Fruit fly (Drosophila melanogaster) whole organism, embryonic: ENCODE measurements around the gene CG8372.

Experiments
- Ada2b ChIP-seq: fragments of 200-800 bp; sonication (Bioruptor generic); IDR thresholded peaks from 2 replicates; pipeline ENCODE4 v1.3.6; 2022; ENCODE audit warnings: missing biosample characterization, missing genetic modification characterization
- Asciz ChIP-seq: fragments of 200-800 bp; sonication (Bioruptor generic); optimal IDR thresholded peaks from 2 replicates; lab custom pipeline; 2017; ENCODE audit warnings: missing biosample characterization, mild to moderate bottlenecking, missing genetic modification characterization, missing genetic modification reagents
- C15 ChIP-seq: fragments of 200-800 bp; sonication (Bioruptor generic); IDR thresholded peaks from 3 replicates; pipeline ENCODE4 v1.3.6; 2022; ENCODE audit warnings: missing biosample characterization, missing genetic modification characterization
- CG10274 ChIP-seq: fragments of 200-800 bp; sonication (Bioruptor generic); optimal IDR thresholded peaks from 3 replicates; lab custom pipeline; 2017; ENCODE audit warnings: missing biosample characterization, mild to moderate bottlenecking, missing genetic modification characterization
- CG10321 ChIP-seq: fragments of 200-800 bp; sonication (Bioruptor generic); IDR thresholded peaks from 2 replicates; pipeline ENCODE4 v1.3.6; 2022; ENCODE audit warnings: missing biosample characterization, missing genetic modification characterization
- CG10979 ChIP-seq: fragments of 200-800 bp; sonication (Bioruptor generic); optimal IDR thresholded peaks from 2 replicates; lab custom pipeline; 2018; ENCODE audit warnings: missing biosample characterization, mild to moderate bottlenecking, missing genetic modification characterization, moderate library complexity
- CG1233 ChIP-seq: fragments of 200-800 bp; sonication (Bioruptor generic); optimal IDR thresholded peaks from 4 replicates; lab custom pipeline; 2018; ENCODE audit warnings: missing biosample characterization, mild to moderate bottlenecking, missing genetic modification characterization
- CG12942 ChIP-seq: fragments of 200-800 bp; sonication (Bioruptor generic); optimal IDR thresholded peaks from 3 replicates; lab custom pipeline; 2016; ENCODE audit warnings: missing biosample characterization, missing genetic modification characterization
- CG13624 ChIP-seq: fragments of 200-800 bp; sonication (Bioruptor generic); optimal IDR thresholded peaks from 2 replicates; lab custom pipeline; 2016; ENCODE audit warnings: missing biosample characterization, missing genetic modification characterization
- CG16779 ChIP-seq: fragments of 200-800 bp; sonication (Bioruptor generic); IDR thresholded peaks from 2 replicates; pipeline ENCODE4 v1.3.6; 2022; ENCODE audit warnings: missing biosample characterization, missing genetic modification characterization
- CG17186 ChIP-seq: fragments of 200-800 bp; sonication (Bioruptor generic); optimal IDR thresholded peaks from 3 replicates; lab custom pipeline; 2017; ENCODE audit warnings: missing biosample characterization, missing genetic modification reagents, missing genetic modification characterization
- CG17568 ChIP-seq: fragments of 200-800 bp; sonication (Bioruptor generic); optimal IDR thresholded peaks from 2 replicates; lab custom pipeline; 2018; ENCODE audit warnings: missing biosample characterization, mild to moderate bottlenecking, missing genetic modification characterization, moderate library complexity
- CG1832 ChIP-seq: fragments of 200-800 bp; sonication (Bioruptor generic); optimal IDR thresholded peaks from 2 replicates; lab custom pipeline; 2017; ENCODE audit warnings: missing biosample characterization, mild to moderate bottlenecking, missing genetic modification characterization, inconsistent platforms
- CG30020 ChIP-seq: fragments of 200-800 bp; optimal IDR thresholded peaks from 2 replicates; lab custom pipeline; 2019; ENCODE audit warnings: missing biosample characterization, mild to moderate bottlenecking, missing genetic modification characterization, moderate library complexity
- CG31441 ChIP-seq: fragments of 200-800 bp; sonication (Bioruptor generic); IDR thresholded peaks from 2 replicates; pipeline ENCODE4 v1.3.6; 2022; ENCODE audit warnings: missing biosample characterization, missing genetic modification characterization
- CG6854 ChIP-seq: fragments of 200-800 bp; sonication (Bioruptor generic); optimal IDR thresholded peaks from 3 replicates; lab custom pipeline; 2017; ENCODE audit warnings: missing biosample characterization, mild to moderate bottlenecking, missing genetic modification characterization
- CG7745 ChIP-seq: fragments of 200-800 bp; sonication (Bioruptor generic); optimal IDR thresholded peaks from 2 replicates; lab custom pipeline; 2018; ENCODE audit warnings: missing biosample characterization, mild to moderate bottlenecking, missing genetic modification characterization, moderate library complexity
- CG8359 ChIP-seq: fragments of 200-800 bp; sonication (Bioruptor generic); optimal IDR thresholded peaks from 2 replicates; lab custom pipeline; 2017; ENCODE audit warnings: missing biosample characterization, mild to moderate bottlenecking, missing genetic modification characterization, borderline replicate concordance
- CG9215 ChIP-seq: fragments of 200-800 bp; sonication (Bioruptor generic); IDR thresholded peaks from 2 replicates; pipeline ENCODE4 v1.3.6; 2022; ENCODE audit warnings: missing biosample characterization, missing genetic modification characterization
- Doc3 ChIP-seq: fragments of 200-800 bp; sonication (Bioruptor generic); IDR thresholded peaks from 3 replicates; pipeline ENCODE4 v1.3.6; 2022; ENCODE audit warnings: missing biosample characterization, missing genetic modification characterization; ENCODE audit not compliant: partially characterized antibody
- HmgD ChIP-seq: fragments of 200-800 bp; sonication (Bioruptor generic); optimal IDR thresholded peaks from 3 replicates; lab custom pipeline; 2016; ENCODE audit warnings: missing biosample characterization, missing genetic modification characterization
- Hr51 ChIP-seq, 2 experiments: fragments of 200-800 bp; sonication (Bioruptor generic); optimal IDR thresholded peaks; 2 replicates in 1 of 2; 3 replicates in 1 of 2; lab custom pipeline; 2016 to 2018; ENCODE audit warnings: missing biosample characterization in 2 of 2, missing genetic modification characterization in 2 of 2, mild to moderate bottlenecking in 1 of 2, moderate library complexity in 1 of 2
- Hsf ChIP-seq: fragments of 200-800 bp; sonication (Bioruptor generic); optimal IDR thresholded peaks from 3 replicates; lab custom pipeline; 2016; ENCODE audit warnings: missing biosample characterization, missing genetic modification characterization
- Lhr ChIP-seq: fragments of 200-800 bp; sonication (Bioruptor generic); optimal IDR thresholded peaks from 3 replicates; lab custom pipeline; 2017; ENCODE audit warnings: mild to moderate bottlenecking, missing biosample characterization, missing genetic modification reagents, missing genetic modification characterization
- Lpt ChIP-seq: fragments of >200 bp; optimal IDR thresholded peaks from 2 replicates; lab custom pipeline; 2018; ENCODE audit warnings: missing biosample characterization, missing genetic modification characterization
- Max ChIP-seq: fragments of 200-800 bp; sonication (Bioruptor generic); optimal IDR thresholded peaks from 2 replicates; lab custom pipeline; 2016; ENCODE audit warnings: missing biosample characterization, mild to moderate bottlenecking, missing genetic modification characterization
- Nf-YC ChIP-seq: fragments of 200-800 bp; optimal IDR thresholded peaks from 3 replicates; lab custom pipeline; 2019; ENCODE audit warnings: missing biosample characterization, mild to moderate bottlenecking, missing genetic modification characterization, moderate library complexity
- Oaz ChIP-seq: fragments of 200-800 bp; sonication (Bioruptor generic); IDR thresholded peaks from 2 replicates; pipeline ENCODE4 v1.3.6; 2022; ENCODE audit warnings: missing biosample characterization, missing genetic modification characterization
- Ptx1 ChIP-seq: fragments of 200-800 bp; sonication (Bioruptor generic); IDR thresholded peaks from 2 replicates; pipeline ENCODE4 v1.3.6; 2022; ENCODE audit warnings: missing biosample characterization, missing genetic modification characterization
- abd-A ChIP-seq: fragments of 200-800 bp; sonication (Bioruptor generic); optimal IDR thresholded peaks from 3 replicates; lab custom pipeline; 2019; ENCODE audit warnings: missing biosample characterization, mild to moderate bottlenecking, missing genetic modification characterization, moderate library complexity
- al ChIP-seq: fragments of 200-800 bp; sonication (Bioruptor generic); IDR thresholded peaks from 2 replicates; pipeline ENCODE4 v1.3.6; 2022; ENCODE audit warnings: missing biosample characterization, missing genetic modification characterization
- crc ChIP-seq: fragments of 200-800 bp; sonication (Bioruptor generic); optimal IDR thresholded peaks from 2 replicates; lab custom pipeline; 2016; ENCODE audit warnings: missing biosample characterization, missing genetic modification characterization
- croc ChIP-seq: fragments of 200-800 bp; sonication (Bioruptor generic); conservative IDR thresholded peaks from 3 replicates; pipeline ENCODE4 v1.3.6; 2022; ENCODE audit warnings: missing biosample characterization, missing genetic modification characterization
- dmrt11E ChIP-seq: fragments of 200-800 bp; sonication (Bioruptor generic); optimal IDR thresholded peaks from 3 replicates; lab custom pipeline; 2018; ENCODE audit warnings: missing biosample characterization, mild to moderate bottlenecking, missing genetic modification characterization, moderate library complexity
- fd96Cb ChIP-seq: fragments of 200-800 bp; sonication (Bioruptor generic); optimal IDR thresholded peaks from 2 replicates; lab custom pipeline; 2018; ENCODE audit warnings: missing biosample characterization, mild to moderate bottlenecking, missing genetic modification characterization, moderate library complexity
- grau ChIP-seq: fragments of 200-800 bp; optimal IDR thresholded peaks from 3 replicates; lab custom pipeline; 2019; ENCODE audit warnings: missing biosample characterization, mild to moderate bottlenecking, missing genetic modification characterization, moderate library complexity
- hkb ChIP-seq, 2 experiments: fragments of 200-800 bp in 1 of 2; fragments of >200 bp in 1 of 2; sonication (Bioruptor generic) in 1 of 2; IDR thresholded peaks in 1 of 2; optimal IDR thresholded peaks in 1 of 2; 2 replicates each; pipeline versions ENCODE4 v1.3.6 to Lab custom; 2017 to 2022; ENCODE audit warnings: missing biosample characterization in 1 of 2, missing genetic modification characterization in 1 of 2
- jumu ChIP-seq: fragments of 200-800 bp; sonication (Bioruptor generic); optimal IDR thresholded peaks from 3 replicates; lab custom pipeline; 2016; ENCODE audit warnings: missing biosample characterization, missing genetic modification characterization
- lov ChIP-seq, 2 experiments: fragments of 200-800 bp in 1 of 2; fragments of >200 bp in 1 of 2; sonication (Bioruptor generic) in 1 of 2; IDR thresholded peaks in 1 of 2; optimal IDR thresholded peaks in 1 of 2; 2 replicates in 1 of 2; 3 replicates in 1 of 2; pipeline versions ENCODE4 v1.3.6 to Lab custom; 2017 to 2022; ENCODE audit warnings: missing biosample characterization in 1 of 2, missing genetic modification characterization in 1 of 2
- nerfin-1 ChIP-seq: fragments of 200-800 bp; sonication (Bioruptor generic); optimal IDR thresholded peaks from 3 replicates; lab custom pipeline; 2019; ENCODE audit warnings: missing biosample characterization, mild to moderate bottlenecking, missing genetic modification characterization, moderate library complexity
- p53 ChIP-seq: fragments of 200-800 bp; sonication (Bioruptor generic); optimal IDR thresholded peaks from 2 replicates; lab custom pipeline; 2016; ENCODE audit warnings: missing biosample characterization, missing genetic modification characterization
- pita ChIP-seq: fragments of 200-800 bp; sonication (Bioruptor generic); optimal IDR thresholded peaks from 2 replicates; lab custom pipeline; 2017; ENCODE audit warnings: missing biosample characterization, mild to moderate bottlenecking, missing genetic modification characterization
- schlank ChIP-seq: fragments of 200-800 bp; sonication (Bioruptor generic); optimal IDR thresholded peaks from 2 replicates; lab custom pipeline; 2018; ENCODE audit warnings: missing biosample characterization, mild to moderate bottlenecking, missing genetic modification characterization
- scrt ChIP-seq: fragments of 200-800 bp; sonication (Bioruptor generic); optimal IDR thresholded peaks from 2 replicates; lab custom pipeline; 2018; ENCODE audit warnings: missing biosample characterization, mild to moderate bottlenecking, missing genetic modification characterization, moderate library complexity
- sim ChIP-seq: fragments of 200-800 bp; sonication (Bioruptor generic); IDR thresholded peaks from 2 replicates; pipeline ENCODE4 v1.3.6; 2022; ENCODE audit warnings: missing biosample characterization, missing genetic modification characterization
- sna ChIP-seq: fragments of 200-800 bp; sonication (Bioruptor generic); IDR thresholded peaks from 2 replicates; pipeline ENCODE4 v1.3.6; 2022; ENCODE audit warnings: missing biosample characterization, missing genetic modification characterization; ENCODE audit not compliant: partially characterized antibody
- sob ChIP-seq: fragments of 200-800 bp; sonication (Bioruptor generic); IDR thresholded peaks from 2 replicates; pipeline ENCODE4 v1.3.6; 2022; ENCODE audit warnings: missing biosample characterization, missing genetic modification characterization
- vvl ChIP-seq: fragments of 200-800 bp; sonication (Bioruptor generic); IDR thresholded peaks from 2 replicates; pipeline ENCODE4 v1.3.6; 2022; ENCODE audit warnings: missing biosample characterization, missing genetic modification characterization

The CG8372 gene

DNA sequence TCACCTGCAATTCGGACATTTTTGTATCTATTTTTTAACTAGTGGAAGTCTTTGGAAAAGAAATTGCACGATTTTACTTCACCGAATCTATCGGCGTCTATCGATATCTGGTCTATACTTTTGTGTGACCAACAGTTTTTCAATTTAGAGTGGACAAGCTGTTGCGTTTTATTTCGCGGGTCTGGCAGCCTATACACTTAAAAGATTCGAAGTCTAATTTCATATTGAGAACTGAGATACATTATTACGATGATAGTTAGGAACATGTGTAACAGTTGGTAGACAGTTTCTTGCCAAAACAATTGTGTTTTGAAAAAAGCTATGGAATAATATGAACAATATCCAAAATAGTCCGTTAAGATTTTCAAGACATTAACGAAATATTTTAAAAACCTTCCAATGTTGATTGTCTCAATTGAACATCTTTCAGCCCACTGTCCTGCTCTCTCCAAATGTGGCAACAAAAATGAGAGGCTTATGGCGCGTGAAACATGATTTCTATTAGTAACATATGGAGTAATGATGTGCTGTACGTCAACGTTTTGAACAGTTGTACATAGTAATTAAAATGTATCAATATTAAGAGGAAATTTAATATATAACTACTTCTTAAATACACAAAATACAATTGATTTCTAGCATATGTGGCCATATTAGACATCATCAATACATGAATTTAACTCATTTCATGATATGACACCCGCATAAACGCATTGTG, 50.2 kb downstream of the CG8372 start, which contains the start of gene Acbp1 (continued):
- TF ChIP-seq CG16779 (GFP tag; lab: Robert Waterston, UW) (peak; percentile 82), sob (GFP tag; lab: Robert Waterston, UW) (peak; percentile 94), CG6854 (GFP tag; lab: Kevin White, UChicago) (peak; percentile 99), scrt (GFP tag; lab: Kevin White, UChicago) (peak; percentile 98), nerfin-1 (tag; lab: Kevin White, UChicago) (peak; percentile 97), vvl (GFP tag; lab: Robert Waterston, UW) (peak; percentile 95), al (peak; percentile 87), abd-A (tag; lab: Kevin White, UChicago) (peak; percentile 93), CG10274 (peak; percentile 83), Doc3 (GFP tag; lab: Robert Waterston, UW) (peak; percentile 80), HmgD (GFP tag; lab: Kevin White, UChicago) (peak; percentile 96), sna (GFP tag; lab: Robert Waterston, UW) (peak; percentile 80), dmrt11E (tag; lab: Kevin White, UChicago) (peak; percentile 98), C15 (peak; percentile 90), CG1233 (peak; percentile 97), CG30020 (tag; lab: Kevin White, UChicago) (peak; percentile 90), CG7745 (tag; lab: Kevin White, UChicago) (peak; percentile 93), CG9215 (GFP tag; lab: Robert Waterston, UW) (peak; percentile 89), Ptx1 (peak; percentile 93), crc (GFP tag; lab: Kevin White, UChicago) (peak; percentile 91), croc (GFP tag; lab: Robert Waterston, UW) (peak; percentile 78), lov (optimal IDR thresholded peaks at IDR 0.05; lab: Kevin White, UChicago) (no peak), lov (GFP tag; IDR thresholded peaks at IDR 0.05; lab: Robert Waterston, UW) (peak; percentile 76), Lhr (peak; percentile 91), grau (tag; lab: Kevin White, UChicago) (peak; percentile 98), p53 (GFP tag; lab: Kevin White, UChicago) (peak; percentile 93), hkb (optimal IDR thresholded peaks at IDR 0.05; lab: Kevin White, UChicago) (no peak), hkb (GFP tag; IDR thresholded peaks at IDR 0.05; lab: Robert Waterston, UW) (peak; percentile 96), CG17568 (peak; percentile 98), CG10979 (tag; lab: Kevin White, UChicago) (peak; percentile 99), CG10321 (GFP tag; lab: Robert Waterston, UW) (peak; percentile 67), Hr51 (GFP tag; optimal IDR thresholded peaks at IDR 0.05; lab: Kevin White, UChicago) (peak; percentile 91 to 99), Nf-YC (tag; lab: Kevin White, UChicago) (peak; percentile 93), CG31441 (GFP tag; lab: Robert Waterston, UW) (peak; percentile 97), pita (no peak), jumu (GFP tag; lab: Kevin White, UChicago) (peak; percentile 96), fd96Cb (tag; lab: Kevin White, UChicago) (peak; percentile 92), CG17186 (GFP tag; lab: Kevin White, UChicago) (peak; percentile 58), Hsf (GFP tag; lab: Kevin White, UChicago) (peak; percentile 95), Max (GFP tag; lab: Kevin White, UChicago) (peak; percentile 92), CG8359 (GFP tag; lab: Kevin White, UChicago) (peak; percentile 89), Oaz (GFP tag; lab: Robert Waterston, UW) (peak; percentile 76), Asciz (GFP tag; lab: Kevin White, UChicago) (peak; percentile 97), Lpt (GFP tag; lab: Kevin White, UChicago) (no peak), Ada2b (GFP tag; lab: Robert Waterston, UW) (peak; percentile 88), CG13624 (GFP tag; lab: Kevin White, UChicago) (peak; percentile 97), CG1832 (GFP tag; lab: Kevin White, UChicago) (no peak), sim (peak; percentile 68), schlank (peak; percentile 93), CG12942 (GFP tag; lab: Kevin White, UChicago) (peak; percentile 82)
